Worm (Caenorhabditis elegans): ENCODE results near the gene fbxa-157.

The fbxa-157 gene

DNA sequence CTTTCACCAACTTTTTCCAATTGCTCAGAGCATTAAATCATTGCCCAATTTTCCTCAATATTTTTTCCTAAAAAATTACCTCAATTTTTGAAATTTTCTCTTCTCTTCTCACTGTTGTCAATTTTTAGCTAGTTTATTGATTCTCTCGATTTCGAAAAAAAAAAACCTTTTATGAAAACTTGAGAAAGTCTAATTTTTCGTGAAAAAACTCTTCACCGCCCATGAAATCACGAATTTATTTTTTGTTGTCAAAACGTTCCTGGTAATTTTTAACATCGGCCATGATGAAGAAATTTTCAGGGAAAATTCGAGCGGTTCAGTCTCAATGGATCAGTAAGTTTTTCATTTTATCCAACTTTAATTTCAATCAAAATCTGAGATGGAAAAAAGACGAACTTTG lies at the start of gene fbxa-157:
TSS of gene fbxa-157 (plus strand) at position 301 of the 400 bp plus-strand sequence.
- TF ChIP-seq egl-5 (tag; optimal IDR thresholded peaks at IDR 0.05) (no peak), R02D3.7 (tag; optimal IDR thresholded peaks at IDR 0.05) (no peak), mml-1 (tag; optimal IDR thresholded peaks at IDR 0.05) (no peak), aly-2 (tag; optimal IDR thresholded peaks at IDR 0.05) (no peak), ztf-4 (tag; optimal IDR thresholded peaks at IDR 0.05) (no peak), ceh-28 (tag; optimal IDR thresholded peaks at IDR 0.05) (no peak), nhr-76 (tag; optimal IDR thresholded peaks at IDR 0.05) (no peak), hmg-11 (tag; optimal IDR thresholded peaks at IDR 0.05) (no peak), sea-2 (GFP tag; optimal IDR thresholded peaks at IDR 0.05) (no peak), nhr-77 (tag; optimal IDR thresholded peaks at IDR 0.05) (no peak), nhr-25 (tag; optimal IDR thresholded peaks at IDR 0.05) (no peak), ceh-82 (tag; optimal IDR thresholded peaks at IDR 0.05) (no peak), nhr-11 (tag; optimal IDR thresholded peaks at IDR 0.05) (no peak), nhr-12 (tag; optimal IDR thresholded peaks at IDR 0.05) (no peak), lin-39 (tag; optimal IDR thresholded peaks at IDR 0.05) (no peak), nhr-67 (tag; optimal IDR thresholded peaks at IDR 0.05) (no peak), fkh-10 (GFP tag; optimal IDR thresholded peaks at IDR 0.05) (no peak), pqm-1 (tag; optimal IDR thresholded peaks at IDR 0.05) (no peak), pha-4 (tag; optimal IDR thresholded peaks at IDR 0.05) (no peak), mdl-1 (tag; optimal IDR thresholded peaks at IDR 0.05) (no peak)

- no peak for TF ChIP-seq sea-2 (GFP tag; optimal IDR thresholded peaks at IDR 0.05)
- TF ChIP-seq elt-1 (tag; optimal IDR thresholded peaks at IDR 0.05), result no peak
- TF ChIP-seq egl-27 (tag; optimal IDR thresholded peaks at IDR 0.05), result no peak
- no peak for TF ChIP-seq nhr-43 (tag; optimal IDR thresholded peaks at IDR 0.05; ENCODE audit: poor library complexity, severe bottlenecking)
- no peak for TF ChIP-seq nhr-25 (tag; optimal IDR thresholded peaks at IDR 0.05)
- TF ChIP-seq ZK546.5 (tag; optimal IDR thresholded peaks at IDR 0.05), result no peak
- no peak for TF ChIP-seq nfya-1 (tag; optimal IDR thresholded peaks at IDR 0.05; ENCODE audit: insufficient read depth)
- no peak for TF ChIP-seq hmg-11 (tag; optimal IDR thresholded peaks at IDR 0.05)
- TF ChIP-seq unc-62 (GFP tag; optimal IDR thresholded peaks at IDR 0.05), result no peak
- no peak for TF ChIP-seq ceh-28 (tag; optimal IDR thresholded peaks at IDR 0.05)
- TF ChIP-seq nhr-77 (tag; optimal IDR thresholded peaks at IDR 0.05), result no peak
- no peak for TF ChIP-seq nhr-76 (tag; optimal IDR thresholded peaks at IDR 0.05)
- no peak for TF ChIP-seq aly-2 (tag; optimal IDR thresholded peaks at IDR 0.05)
- no peak for TF ChIP-seq fkh-10 (GFP tag; optimal IDR thresholded peaks at IDR 0.05)
These were observed 43.7 kb upstream of the fbxa-157 start, which contains the start of gene tcc-1 for ce11 chrV:17855889-17856288. tcc-1 (minus strand) TSS chrV:17855989.

ce11 chrV:17857901-17858300 lies 41.7 kb upstream of the fbxa-157 start:
- TF ChIP-seq lin-39 (tag; optimal IDR thresholded peaks at IDR 0.05) (peak; percentile 90), jun-1 (tag; optimal IDR thresholded peaks at IDR 0.05) (peak; percentile 73), pqm-1 (tag; optimal IDR thresholded peaks at IDR 0.05) (peak; percentile 66), lsy-12 (tag; optimal IDR thresholded peaks at IDR 0.05) (peak; percentile 61), fkh-2 (tag; optimal IDR thresholded peaks at IDR 0.05) (no peak), hmg-11 (tag; optimal IDR thresholded peaks at IDR 0.05) (peak; percentile 93), snpc-4 (tag; optimal IDR thresholded peaks at IDR 0.05) (peak; percentile 63), nhr-25 (tag; optimal IDR thresholded peaks at IDR 0.05) (peak; percentile 24), unc-62 (GFP tag; optimal IDR thresholded peaks at IDR 0.05) (peak; percentile 64), fos-1 (tag; optimal IDR thresholded peaks at IDR 0.05) (no peak), lin-15B (tag; optimal IDR thresholded peaks at IDR 0.05) (peak; percentile 79), egl-27 (tag; optimal IDR thresholded peaks at IDR 0.05) (no peak), nhr-11 (tag; optimal IDR thresholded peaks at IDR 0.05) (no peak), tbx-2 (tag; optimal IDR thresholded peaks at IDR 0.05) (peak; percentile 68), R02D3.7 (tag; optimal IDR thresholded peaks at IDR 0.05) (peak; percentile 65), egl-5 (tag; optimal IDR thresholded peaks at IDR 0.05) (peak; percentile 62), ama-1 (optimal IDR thresholded peaks at IDR 0.05) (no peak), ceh-28 (tag; optimal IDR thresholded peaks at IDR 0.05) (peak; percentile 78), fkh-10 (GFP tag; optimal IDR thresholded peaks at IDR 0.05) (peak; percentile 64), sea-2 (GFP tag; optimal IDR thresholded peaks at IDR 0.05) (no peak), aly-2 (tag; optimal IDR thresholded peaks at IDR 0.05) (no peak), nfya-1 (tag; optimal IDR thresholded peaks at IDR 0.05; ENCODE audit: insufficient read depth) (peak; percentile 99), ceh-82 (tag; optimal IDR thresholded peaks at IDR 0.05) (peak; percentile 49), mdl-1 (tag; optimal IDR thresholded peaks at IDR 0.05) (peak; percentile 71), pha-4 (tag; optimal IDR thresholded peaks at IDR 0.05) (peak; percentile 69), elt-2 (tag; optimal IDR thresholded peaks at IDR 0.05) (peak; percentile 71), nhr-23 (tag; optimal IDR thresholded peaks at IDR 0.05) (peak; percentile 80), nhr-43 (tag; optimal IDR thresholded peaks at IDR 0.05; ENCODE audit: poor library complexity, severe bottlenecking) (no peak), skn-1 (tag; optimal IDR thresholded peaks at IDR 0.05) (peak; percentile 33)

All from whole organism, L3 larva.